Fruit fly (Drosophila melanogaster) whole organism, embryonic: Measurements from ENCODE around the gene Dsp1.

Experiments used
- Atf3 ChIP-seq: fragments of 200-800 bp; sonication (Bioruptor generic); optimal IDR thresholded peaks from 3 replicates; lab custom pipeline; 2016; ENCODE audit warnings: missing biosample characterization, missing genetic modification characterization
- CG10959 ChIP-seq: fragments of 200-800 bp; sonication (Bioruptor generic); IDR thresholded peaks from 2 replicates; pipeline ENCODE4 v1.3.6; 2022; ENCODE audit warnings: missing biosample characterization, missing genetic modification characterization
- CG11398 ChIP-seq: fragments of 200-800 bp; sonication (Bioruptor generic); optimal IDR thresholded peaks from 2 replicates; lab custom pipeline; 2016; ENCODE audit warnings: missing biosample characterization, missing genetic modification characterization
- CG13287 ChIP-seq: fragments of 200-800 bp; sonication (Bioruptor generic); IDR thresholded peaks from 2 replicates; pipeline ENCODE4 v1.3.6; 2022; ENCODE audit warnings: missing biosample characterization, missing genetic modification characterization; ENCODE audit not compliant: partially characterized antibody
- CG15479 ChIP-seq: fragments of 200-800 bp; sonication (Bioruptor generic); optimal IDR thresholded peaks from 3 replicates; lab custom pipeline; 2019; ENCODE audit warnings: missing biosample characterization, mild to moderate bottlenecking, missing genetic modification characterization, moderate library complexity
- CG16813 ChIP-seq: fragments of 200-800 bp; sonication (Bioruptor generic); IDR thresholded peaks from 3 replicates; pipeline ENCODE4 v1.3.6; 2022; ENCODE audit warnings: missing biosample characterization, missing genetic modification characterization; ENCODE audit not compliant: partially characterized antibody
- CG17568 ChIP-seq: fragments of 200-800 bp; sonication (Bioruptor generic); optimal IDR thresholded peaks from 2 replicates; lab custom pipeline; 2018; ENCODE audit warnings: missing biosample characterization, mild to moderate bottlenecking, missing genetic modification characterization, moderate library complexity
- CG2129 ChIP-seq: fragments of 200-800 bp; sonication (Bioruptor generic); IDR thresholded peaks from 2 replicates; pipeline ENCODE4 v1.3.6; 2022; ENCODE audit warnings: missing biosample characterization, missing genetic modification characterization; ENCODE audit not compliant: partially characterized antibody
- CG30431 ChIP-seq: fragments of 200-800 bp; sonication (Bioruptor generic); optimal IDR thresholded peaks from 2 replicates; lab custom pipeline; 2017; ENCODE audit warnings: missing biosample characterization, missing genetic modification characterization
- CG3065 ChIP-seq: fragments of 200-800 bp; sonication (Bioruptor generic); optimal IDR thresholded peaks from 2 replicates; lab custom pipeline; 2016; ENCODE audit warnings: missing biosample characterization, missing genetic modification characterization
- CG32532 ChIP-seq: fragments of 200-800 bp; sonication (Bioruptor generic); IDR thresholded peaks from 2 replicates; pipeline ENCODE4 v1.3.6; 2022; ENCODE audit warnings: missing biosample characterization, missing genetic modification characterization
- CG3838 ChIP-seq: fragments of 200-800 bp; sonication (Bioruptor generic); optimal IDR thresholded peaks from 3 replicates; lab custom pipeline; 2016; ENCODE audit warnings: missing biosample characterization, missing genetic modification characterization
- CG42726 ChIP-seq: fragments of 200-800 bp; sonication (Bioruptor generic); IDR thresholded peaks from 2 replicates; pipeline ENCODE4 v1.3.6; 2022; ENCODE audit warnings: missing biosample characterization, missing genetic modification characterization; ENCODE audit not compliant: partially characterized antibody
- CG4282 ChIP-seq: fragments of 200-800 bp; sonication (Bioruptor generic); optimal IDR thresholded peaks from 2 replicates; lab custom pipeline; 2016; ENCODE audit warnings: missing biosample characterization, missing genetic modification characterization
- CG5180 ChIP-seq: fragments of 200-800 bp; sonication (Bioruptor generic); optimal IDR thresholded peaks from 3 replicates; lab custom pipeline; 2017; ENCODE audit warnings: missing biosample characterization, missing genetic modification characterization, mild to moderate bottlenecking, moderate library complexity, missing genetic modification reagents
- CG7987 ChIP-seq: fragments of 200-800 bp; sonication (Bioruptor generic); optimal IDR thresholded peaks from 2 replicates; lab custom pipeline; 2018; ENCODE audit warnings: missing biosample characterization, mild to moderate bottlenecking, missing genetic modification characterization, moderate library complexity
- CG8944 ChIP-seq: fragments of 200-800 bp; sonication (Bioruptor generic); optimal IDR thresholded peaks from 3 replicates; lab custom pipeline; 2016; ENCODE audit warnings: missing biosample characterization, missing genetic modification characterization
- CG9876 ChIP-seq: fragments of 200-800 bp; sonication (Bioruptor generic); optimal IDR thresholded peaks from 2 replicates; lab custom pipeline; 2016; ENCODE audit warnings: missing biosample characterization, missing genetic modification characterization
- CTCF ChIP-seq: fragments of 200-800 bp; sonication (Bioruptor generic); optimal IDR thresholded peaks from 2 replicates; lab custom pipeline; 2017; ENCODE audit warnings: missing biosample characterization, mild to moderate bottlenecking, missing genetic modification characterization, moderate library complexity
- CrebB ChIP-seq: fragments of 200-800 bp; sonication (Bioruptor generic); optimal IDR thresholded peaks from 3 replicates; lab custom pipeline; 2018; ENCODE audit warnings: missing biosample characterization, mild to moderate bottlenecking, missing genetic modification characterization
- D ChIP-seq, 2 experiments: fragments of 200-800 bp in 1 of 2; fragments of >200 bp in 1 of 2; sonication (Bioruptor generic) in 1 of 2; optimal IDR thresholded peaks; 2 replicates in 1 of 2; 3 replicates in 1 of 2; lab custom pipeline; 2017; ENCODE audit warnings: mild to moderate bottlenecking in 1 of 2, missing biosample characterization in 1 of 2, missing genetic modification characterization in 1 of 2, missing genetic modification reagents in 1 of 2
- Dll ChIP-seq: fragments of 200-800 bp; sonication (Bioruptor generic); IDR thresholded peaks from 4 replicates; pipeline ENCODE4 v1.3.6; 2022; ENCODE audit warnings: missing biosample characterization, missing genetic modification characterization; ENCODE audit not compliant: partially characterized antibody
- HHEX ChIP-seq: fragments of 200-800 bp; sonication (Bioruptor generic); optimal IDR thresholded peaks from 3 replicates; lab custom pipeline; 2017; ENCODE audit warnings: missing biosample characterization, mild to moderate bottlenecking, missing genetic modification characterization, missing genetic modification reagents
- Hey ChIP-seq: fragments of 200-800 bp; sonication (Bioruptor generic); optimal IDR thresholded peaks from 3 replicates; lab custom pipeline; 2018; ENCODE audit warnings: missing biosample characterization, mild to moderate bottlenecking, missing genetic modification characterization
- Lpt ChIP-seq: fragments of >200 bp; optimal IDR thresholded peaks from 2 replicates; lab custom pipeline; 2018; ENCODE audit warnings: missing biosample characterization, missing genetic modification characterization
- NK7.1 ChIP-seq: fragments of 200-800 bp; sonication (Bioruptor generic); optimal IDR thresholded peaks from 3 replicates; lab custom pipeline; 2016; ENCODE audit warnings: missing biosample characterization, missing genetic modification characterization
- Nf-YB ChIP-seq: fragments of 200-800 bp; sonication (Bioruptor generic); optimal IDR thresholded peaks from 3 replicates; lab custom pipeline; 2019; ENCODE audit warnings: missing biosample characterization, mild to moderate bottlenecking, missing genetic modification characterization, moderate library complexity
- Stat92E ChIP-seq, 3 experiments: fragments of >200 bp in 2 of 3; fragments of 200-800 bp in 1 of 3; sonication (Bioruptor generic) in 1 of 3; optimal IDR thresholded peaks; 2 replicates each; lab custom pipeline; 2017 to 2019; ENCODE audit warnings: missing biosample characterization in 3 of 3, missing genetic modification characterization in 3 of 3, mild to moderate bottlenecking in 1 of 3, moderate library complexity in 1 of 3
- amos ChIP-seq: fragments of 200-800 bp; sonication (Bioruptor generic); IDR thresholded peaks from 2 replicates; pipeline ENCODE4 v1.3.6; 2022; ENCODE audit warnings: missing biosample characterization, missing genetic modification characterization; ENCODE audit not compliant: partially characterized antibody
- cg ChIP-seq: fragments of 200-800 bp; sonication (Bioruptor generic); optimal IDR thresholded peaks from 3 replicates; lab custom pipeline; 2019; ENCODE audit warnings: missing biosample characterization, mild to moderate bottlenecking, missing genetic modification characterization, moderate library complexity
- crol ChIP-seq: fragments of 200-800 bp; sonication (Bioruptor generic); IDR thresholded peaks from 2 replicates; pipeline ENCODE4 v1.3.6; 2022; ENCODE audit warnings: missing biosample characterization, missing genetic modification characterization
- gro ChIP-seq: fragments of 200-800 bp; sonication (Bioruptor generic); optimal IDR thresholded peaks from 2 replicates; lab custom pipeline; 2016; ENCODE audit warnings: missing biosample characterization, missing genetic modification characterization
- gsb-n ChIP-seq: fragments of 200-800 bp; sonication (Bioruptor generic); optimal IDR thresholded peaks from 3 replicates; lab custom pipeline; 2018; ENCODE audit warnings: missing biosample characterization, mild to moderate bottlenecking, missing genetic modification characterization
- hb ChIP-seq: fragments of 200-800 bp; sonication (Bioruptor generic); IDR thresholded peaks from 3 replicates; pipeline ENCODE4 v1.3.6; 2022; ENCODE audit warnings: missing biosample characterization, missing genetic modification characterization; ENCODE audit not compliant: partially characterized antibody
- hbn ChIP-seq: fragments of 200-800 bp; sonication (Bioruptor generic); IDR thresholded peaks from 2 replicates; pipeline ENCODE4 v1.3.6; 2022; ENCODE audit warnings: missing biosample characterization, missing genetic modification characterization; ENCODE audit not compliant: partially characterized antibody
- klu ChIP-seq: fragments of 200-800 bp; sonication (Bioruptor generic); IDR thresholded peaks from 2 replicates; pipeline ENCODE4 v1.3.6; 2022; ENCODE audit warnings: missing biosample characterization, missing genetic modification characterization
- maf-S ChIP-seq: fragments of 200-800 bp; sonication (Bioruptor generic); optimal IDR thresholded peaks from 2 replicates; lab custom pipeline; 2016; ENCODE audit warnings: missing biosample characterization, missing genetic modification characterization
- pita ChIP-seq: fragments of 200-800 bp; sonication (Bioruptor generic); optimal IDR thresholded peaks from 2 replicates; lab custom pipeline; 2017; ENCODE audit warnings: missing biosample characterization, mild to moderate bottlenecking, missing genetic modification characterization
- pzg ChIP-seq: fragments of 200-800 bp; sonication (Bioruptor generic); optimal IDR thresholded peaks from 3 replicates; lab custom pipeline; 2018; ENCODE audit warnings: missing biosample characterization, mild to moderate bottlenecking, missing genetic modification characterization, moderate library complexity
- tin ChIP-seq: fragments of 200-800 bp; sonication (Bioruptor generic); optimal IDR thresholded peaks from 3 replicates; lab custom pipeline; 2016; ENCODE audit warnings: missing biosample characterization, missing genetic modification characterization
- tup ChIP-seq: fragments of 200-800 bp; sonication (Bioruptor generic); optimal IDR thresholded peaks from 2 replicates; lab custom pipeline; 2016; ENCODE audit warnings: missing biosample characterization, mild to moderate bottlenecking, missing genetic modification characterization, moderate library complexity
- unpg ChIP-seq: fragments of 200-800 bp; sonication (Bioruptor generic); optimal IDR thresholded peaks from 3 replicates; lab custom pipeline; 2018; ENCODE audit warnings: missing biosample characterization, mild to moderate bottlenecking, missing genetic modification characterization, moderate library complexity
- wor ChIP-seq: fragments of 200-800 bp; sonication (Bioruptor generic); IDR thresholded peaks from 2 replicates; pipeline ENCODE4 v1.3.6; 2022; ENCODE audit warnings: missing biosample characterization, missing genetic modification characterization

Dsp1 gene

DNA sequence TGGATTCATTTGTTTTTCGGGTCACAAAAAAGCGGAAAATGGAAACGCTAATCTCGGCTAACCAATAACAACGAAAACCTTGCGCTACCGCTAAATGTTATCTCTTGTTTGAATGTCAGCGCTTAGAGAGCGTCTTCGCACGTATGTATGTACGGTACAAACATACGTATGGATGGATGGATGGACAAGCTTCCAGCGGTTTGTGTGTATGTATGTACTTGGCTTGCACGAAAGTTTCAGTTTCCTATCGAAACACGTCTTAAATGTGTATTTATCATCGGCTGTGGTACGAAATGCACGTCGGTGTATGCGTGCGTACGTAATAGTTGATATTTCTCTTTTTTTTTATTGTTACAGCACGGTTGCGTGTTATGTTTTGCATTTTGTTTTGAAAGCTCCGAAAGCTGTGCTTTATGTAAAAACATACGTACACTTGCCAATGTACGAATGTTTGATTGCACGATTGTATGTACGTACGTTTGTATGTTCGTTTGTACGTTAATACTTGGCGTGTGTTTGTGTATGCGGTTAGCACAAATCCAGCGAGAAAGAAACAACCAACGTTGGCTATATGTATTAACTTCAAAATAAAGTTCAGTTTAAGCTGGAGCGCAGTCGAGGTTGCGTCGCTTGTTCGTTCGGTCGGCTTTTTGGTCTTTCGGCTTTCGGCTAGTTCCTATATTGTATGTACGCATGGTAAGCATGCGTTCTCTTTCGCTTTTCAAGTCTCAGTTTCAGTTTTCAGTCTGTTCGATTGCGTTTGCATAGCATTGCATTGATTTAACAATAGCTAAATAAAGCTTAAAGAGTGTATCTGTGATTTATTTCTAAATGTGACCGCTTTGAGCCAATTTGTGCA, 39.3 kb downstream of the Dsp1 start, which contains the start of gene Fur2 (continued):
- TF ChIP-seq klu (GFP tag; lab: Robert Waterston, UW) (no peak), CG9876 (GFP tag; lab: Kevin White, UChicago) (no peak), pita (GFP tag; lab: Kevin White, UChicago) (no peak), Nf-YB (GFP tag; lab: Kevin White, UChicago) (no peak), NK7.1 (GFP tag; lab: Kevin White, UChicago) (no peak), unpg (GFP tag; lab: Kevin White, UChicago) (no peak), gsb-n (tag; lab: Kevin White, UChicago) (no peak), CG10959 (no peak), hbn (GFP tag; lab: Robert Waterston, UW) (no peak), CG32532 (GFP tag; lab: Robert Waterston, UW) (no peak), cg (GFP tag; lab: Kevin White, UChicago) (peak; percentile 63), Dll (GFP tag; lab: Robert Waterston, UW) (no peak), Stat92E (GFP tag; optimal IDR thresholded peaks at IDR 0.05; lab: Kevin White, UChicago) (no peak), tup (no peak), CG3065 (GFP tag; lab: Kevin White, UChicago) (no peak), CG30431 (no peak), CG11398 (GFP tag; lab: Kevin White, UChicago) (no peak), Atf3 (GFP tag; lab: Kevin White, UChicago) (no peak), CG2129 (GFP tag; lab: Robert Waterston, UW) (no peak), Hey (tag; lab: Kevin White, UChicago) (no peak), HHEX (GFP tag; lab: Kevin White, UChicago) (no peak), CG42726 (GFP tag; lab: Robert Waterston, UW) (no peak), tin (GFP tag; lab: Kevin White, UChicago) (no peak), Lpt (GFP tag; lab: Kevin White, UChicago) (no peak), gro (GFP tag; lab: Kevin White, UChicago) (no peak), CG15479 (GFP tag; lab: Kevin White, UChicago) (no peak), CG16813 (GFP tag; lab: Robert Waterston, UW) (no peak), CG3838 (GFP tag; lab: Kevin White, UChicago) (no peak), CG4282 (no peak), maf-S (GFP tag; lab: Kevin White, UChicago) (no peak), CG7987 (no peak), CG13287 (GFP tag; lab: Robert Waterston, UW) (0 out of 2 replicates have a peak, but pooled peaks have one; percentile 34), CTCF (GFP tag; lab: Kevin White, UChicago) (no peak), crol (GFP tag; lab: Robert Waterston, UW) (no peak), pzg (no peak), CG5180 (GFP tag; lab: Kevin White, UChicago) (peak; percentile 75), CG17568 (GFP tag; lab: Kevin White, UChicago) (no peak), hb (GFP tag; lab: Robert Waterston, UW) (no peak), wor (GFP tag; lab: Robert Waterston, UW) (no peak), amos (GFP tag; lab: Robert Waterston, UW) (no peak), CrebB (no peak), CG8944 (GFP tag; lab: Kevin White, UChicago) (no peak), D (optimal IDR thresholded peaks at IDR 0.05; lab: Kevin White, UChicago) (no peak), D (GFP tag; optimal IDR thresholded peaks at IDR 0.05; lab: Kevin White, UChicago) (no peak)
